Fruit fly (Drosophila melanogaster): Measurements from ENCODE around the gene cindr.

The cindr gene

dm6 chr3R:30828433-30829034 lies 20.1 kb downstream of the cindr start:
- TF ChIP-seq CG34406 (GFP tag; optimal IDR thresholded peaks at IDR 0.05), result peak; percentile 11
- TF ChIP-seq Met (GFP tag; optimal IDR thresholded peaks at IDR 0.05), result peak; percentile 11
- TF ChIP-seq OdsH (GFP tag; optimal IDR thresholded peaks at IDR 0.05), result peak; percentile 35
- TF ChIP-seq Ets21C (GFP tag; optimal IDR thresholded peaks at IDR 0.05), result no peak
- TF ChIP-seq Smox (GFP tag; optimal IDR thresholded peaks at IDR 0.05), result peak; percentile 30
- peak in 1 of 2 experiments; percentile 47 for TF ChIP-seq salr (GFP tag; optimal IDR thresholded peaks at IDR 0.05)
- peak; percentile 38 for TF ChIP-seq esn (GFP tag; optimal IDR thresholded peaks at IDR 0.05)
- TF ChIP-seq CG9139 (GFP tag; optimal IDR thresholded peaks at IDR 0.05), result no peak
- TF ChIP-seq CG8119 (GFP tag; IDR thresholded peaks at IDR 0.05), result peak; percentile 47; the same call in 2 of the 3 replicates
- 0 out of 3 replicates have a peak, but pooled peaks have one; percentile 45 for TF ChIP-seq eg (GFP tag; IDR thresholded peaks at IDR 0.05)
- TF ChIP-seq Gug (GFP tag; IDR thresholded peaks at IDR 0.05), result 0 out of 2 replicates have a peak, but pooled peaks have one; percentile 28
- no peak for TF ChIP-seq CG1621 (tag; optimal IDR thresholded peaks at IDR 0.05)
- TF ChIP-seq topi (GFP tag; optimal IDR thresholded peaks at IDR 0.05), result no peak
- TF ChIP-seq CG15336 (GFP tag; IDR thresholded peaks at IDR 0.05), result peak; percentile 52
- TF ChIP-seq cyc (GFP tag; optimal IDR thresholded peaks at IDR 0.05), result no peak
- no peak for TF ChIP-seq achi (GFP tag; optimal IDR thresholded peaks at IDR 0.05)
- peak; percentile 55 for TF ChIP-seq Hr4 (GFP tag; optimal IDR thresholded peaks at IDR 0.05)
- no peak for TF ChIP-seq CG16779 (tag; optimal IDR thresholded peaks at IDR 0.05)
- peak; percentile 34 for TF ChIP-seq pdm3 (GFP tag; optimal IDR thresholded peaks at IDR 0.05)
- TF ChIP-seq Sox15 (GFP tag; optimal IDR thresholded peaks at IDR 0.05), result no peak
- TF ChIP-seq acj6 (GFP tag; optimal IDR thresholded peaks at IDR 0.05), result peak; percentile 7
- TF ChIP-seq net (GFP tag; optimal IDR thresholded peaks at IDR 0.05), result peak; percentile 34
- no peak for TF ChIP-seq Sox102F (GFP tag; optimal IDR thresholded peaks at IDR 0.05)
- TF ChIP-seq CG6276 (GFP tag; optimal IDR thresholded peaks at IDR 0.05), result peak; percentile 15
- peak; percentile 78 for TF ChIP-seq CG32006 (GFP tag; optimal IDR thresholded peaks at IDR 0.05)
- TF ChIP-seq Eip78C (GFP tag), result peak; percentile 78
- TF ChIP-seq CG4318 (GFP tag; optimal IDR thresholded peaks at IDR 0.05), result peak; percentile 43

- TF ChIP-seq cyc (GFP tag; optimal IDR thresholded peaks at IDR 0.05) (no peak), fd59A (GFP tag; optimal IDR thresholded peaks at IDR 0.05) (no peak), CG10669 (GFP tag; optimal IDR thresholded peaks at IDR 0.05) (no peak), topi (GFP tag; optimal IDR thresholded peaks at IDR 0.05) (no peak), CG11294 (GFP tag; IDR thresholded peaks at IDR 0.05) (no peak), dac (GFP tag; optimal IDR thresholded peaks at IDR 0.05) (no peak), Met (GFP tag; optimal IDR thresholded peaks at IDR 0.05) (no peak)
Observed at dm6 chr3R:30832130-30832529, 23.7 kb downstream of the cindr start.

dm6 chr3R:30833078-30833477 lies 24.7 kb downstream of the cindr start:
- TF ChIP-seq CG6792 (GFP tag; optimal IDR thresholded peaks at IDR 0.05), result no peak
- peak; percentile 34 for TF ChIP-seq pdm3 (GFP tag; optimal IDR thresholded peaks at IDR 0.05)
- peak; percentile 7 for TF ChIP-seq Sox102F (GFP tag; optimal IDR thresholded peaks at IDR 0.05)
- TF ChIP-seq CG6808 (GFP tag; optimal IDR thresholded peaks at IDR 0.05), result no peak
- no peak for TF ChIP-seq CG8319 (GFP tag; optimal IDR thresholded peaks at IDR 0.05)
- no peak for TF ChIP-seq Sox15 (GFP tag; optimal IDR thresholded peaks at IDR 0.05)
- peak; percentile 11 for TF ChIP-seq spab (GFP tag; optimal IDR thresholded peaks at IDR 0.05)
- no peak for TF ChIP-seq CG7368 (GFP tag; optimal IDR thresholded peaks at IDR 0.05)
- peak; percentile 45 for TF ChIP-seq achi (GFP tag; optimal IDR thresholded peaks at IDR 0.05)
- TF ChIP-seq dsx (GFP tag; optimal IDR thresholded peaks at IDR 0.05; ENCODE audit: poor library complexity, severe bottlenecking), result no peak
- peak; percentile 26 for TF ChIP-seq Met (GFP tag; optimal IDR thresholded peaks at IDR 0.05)
- peak; percentile 61 for TF ChIP-seq CG32006 (GFP tag; optimal IDR thresholded peaks at IDR 0.05)
- peak; percentile 23 for TF ChIP-seq Lpt (GFP tag; optimal IDR thresholded peaks at IDR 0.05)
- peak; percentile 5 for TF ChIP-seq Hr4 (GFP tag; optimal IDR thresholded peaks at IDR 0.05)
- no peak for TF ChIP-seq fd59A (GFP tag; optimal IDR thresholded peaks at IDR 0.05)
- TF ChIP-seq esn (GFP tag; optimal IDR thresholded peaks at IDR 0.05), result peak; percentile 36
- no peak for TF ChIP-seq Eip75B (GFP tag; optimal IDR thresholded peaks at IDR 0.05)
- peak; percentile 33 for TF ChIP-seq vri (GFP tag; optimal IDR thresholded peaks at IDR 0.05)
- TF ChIP-seq cyc (GFP tag; optimal IDR thresholded peaks at IDR 0.05), result no peak
- peak; percentile 48 for TF ChIP-seq acj6 (GFP tag; optimal IDR thresholded peaks at IDR 0.05)
- no peak for TF ChIP-seq CG4318 (GFP tag; optimal IDR thresholded peaks at IDR 0.05)
- no peak for TF ChIP-seq Ets21C (GFP tag; optimal IDR thresholded peaks at IDR 0.05)
- TF ChIP-seq CG8632 (GFP tag; optimal IDR thresholded peaks at IDR 0.05), result no peak
- TF ChIP-seq CG8119 (GFP tag; IDR thresholded peaks at IDR 0.05), result peak; percentile 58; the same call in 2 of the 3 replicates
- no peak for TF ChIP-seq CG11902 (GFP tag; optimal IDR thresholded peaks at IDR 0.05)
- TF ChIP-seq Eip93F (GFP tag; optimal IDR thresholded peaks at IDR 0.05), result no peak
- peak; percentile 69 for TF ChIP-seq CG10631 (GFP tag; optimal IDR thresholded peaks at IDR 0.05)
- TF ChIP-seq Hr39 (GFP tag; optimal IDR thresholded peaks at IDR 0.05), result no peak
- TF ChIP-seq CG34406 (GFP tag; optimal IDR thresholded peaks at IDR 0.05), result no peak
- TF ChIP-seq Blimp-1 (GFP tag; optimal IDR thresholded peaks at IDR 0.05), result no peak
